Worm (Caenorhabditis elegans): ENCODE data around the gene his-60.

The his-60 gene

DNA sequence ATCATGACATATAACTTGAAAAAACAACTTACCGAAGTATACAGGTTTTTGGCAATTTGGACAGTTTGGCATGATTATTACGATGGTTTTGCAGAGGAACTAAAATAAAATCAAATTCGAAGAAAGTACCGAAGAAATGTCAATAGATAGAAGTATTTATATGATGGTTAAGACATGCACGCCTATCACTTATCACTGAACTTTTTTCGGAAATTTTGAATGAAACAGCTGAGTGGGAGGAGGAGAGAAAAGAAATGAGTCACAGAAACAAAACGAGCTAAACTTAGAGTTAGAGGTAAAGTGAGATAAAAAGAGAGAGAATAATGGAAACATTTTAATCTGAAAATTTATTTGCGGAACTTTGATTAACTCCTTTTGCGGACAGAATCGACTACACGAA is 42.6 kb downstream of the his-60 start, which contains the start of gene valv-1:
Gene valv-1 (minus strand): TSS at position 101 of the 400 bp plus-strand sequence.
- no peak for TF ChIP-seq skn-1 (tag; optimal IDR thresholded peaks at IDR 0.05)
- TF ChIP-seq isw-1 (GFP tag; IDR thresholded peaks at IDR 0.05), result no peak
- TF ChIP-seq ztf-11 (tag; optimal IDR thresholded peaks at IDR 0.05), result no peak
- no peak for TF ChIP-seq snu-23 (GFP tag; optimal IDR thresholded peaks at IDR 0.05)
- no peak for TF ChIP-seq nhr-11 (tag; optimal IDR thresholded peaks at IDR 0.05)
- TF ChIP-seq mab-9 (GFP tag; IDR thresholded peaks at IDR 0.05), result no peak

DNA sequence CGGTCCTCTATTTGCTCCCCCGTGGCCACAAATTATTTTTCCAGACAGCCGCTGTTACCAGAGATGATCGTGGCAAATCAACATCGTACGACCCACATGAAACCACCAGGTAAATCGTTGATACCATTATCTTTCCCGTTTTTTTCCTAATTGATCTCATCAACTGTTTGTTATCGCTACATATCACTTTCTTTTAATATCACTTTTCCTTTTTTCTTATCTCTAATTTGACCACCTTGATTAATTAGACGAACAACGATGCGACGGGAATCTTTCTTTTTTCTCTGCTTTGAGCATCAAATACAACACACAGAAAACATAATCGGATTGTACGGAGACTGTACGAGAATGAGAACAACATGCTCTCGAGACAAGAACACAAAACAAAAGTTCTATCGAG is 47.6 kb downstream of the his-60 start:
- TF ChIP-seq blmp-1 (tag; optimal IDR thresholded peaks at IDR 0.05) (peak; percentile 97), sup-37 (GFP tag; optimal IDR thresholded peaks at IDR 0.05) (no peak), ceh-82 (tag; optimal IDR thresholded peaks at IDR 0.05) (no peak), elt-3 (tag; optimal IDR thresholded peaks at IDR 0.05) (peak in 4 of 6 experiments; percentile 1 to 77 (median 42))

DNA sequence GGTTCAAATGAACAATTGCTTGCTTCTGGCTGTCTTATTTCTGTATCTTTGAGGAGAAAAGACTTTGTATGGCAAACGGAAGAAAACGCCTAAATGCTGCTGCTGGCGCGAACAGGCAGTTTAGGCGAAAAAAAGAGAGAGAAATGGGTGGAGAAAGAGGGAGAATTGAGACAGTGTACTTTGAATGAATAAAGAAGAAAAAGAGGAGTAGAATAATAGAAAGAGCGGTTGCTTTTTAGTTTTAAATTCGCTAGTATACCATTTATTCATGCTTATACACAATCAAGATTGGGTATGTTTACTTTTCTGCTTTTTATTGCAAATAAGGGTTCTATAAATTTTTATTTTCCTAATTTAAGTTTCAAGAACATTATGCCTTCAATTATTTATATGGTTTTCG is 48.4 kb downstream of the his-60 start:
- TF ChIP-seq blmp-1 (tag; optimal IDR thresholded peaks at IDR 0.05) (peak; percentile 8), nhr-19 (GFP tag; conservative IDR thresholded peaks at IDR 0.05) (no peak), zip-4 (GFP tag; optimal IDR thresholded peaks at IDR 0.05) (no peak), nhr-20 (tag; optimal IDR thresholded peaks at IDR 0.05) (no peak), efl-1 (optimal IDR thresholded peaks at IDR 0.05) (no peak), efl-1 (GFP tag; optimal IDR thresholded peaks at IDR 0.05 in 1 of 2) (no peak), rnt-1 (tag; optimal IDR thresholded peaks at IDR 0.05) (no peak)
